Worm (Caenorhabditis elegans) whole organism, L3 larva: ENCODE measurements around the gene plr-1.

Source experiments
- ceh-9 ChIP-seq: sonication (generic microtip); optimal IDR thresholded peaks from 2 replicates; lab custom pipeline; 2018; ENCODE audit warnings: missing biosample characterization, missing genetic modification characterization
- pqm-1 ChIP-seq: fragments of 150-350 bp; optimal IDR thresholded peaks from 2 replicates; lab custom pipeline; 2017; ENCODE audit warnings: missing biosample characterization, missing genetic modification characterization, inconsistent platforms

DNA sequence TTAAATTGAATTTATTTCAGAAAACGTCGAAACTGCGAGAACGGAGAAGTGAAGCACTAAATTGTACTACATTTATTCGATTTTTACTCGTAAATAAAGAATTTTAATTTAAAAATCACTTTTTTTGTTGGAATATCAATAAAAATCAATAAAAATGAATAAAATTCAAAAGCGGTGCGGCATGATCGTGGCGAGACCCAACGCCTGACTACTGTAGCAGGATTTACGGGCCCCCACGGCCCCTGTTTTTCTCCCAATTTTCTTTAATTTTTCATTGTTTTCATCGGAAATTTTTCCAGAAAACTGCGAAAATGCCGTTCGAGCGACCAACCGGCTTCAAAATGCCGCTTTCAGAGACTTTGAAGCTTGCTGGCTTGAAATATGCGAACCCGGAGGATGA lies 52.1 kb downstream of the plr-1 start, which contains the start of gene Y66D12A.19:
- TF ChIP-seq ceh-9 (tag; lab: Kevin White, UChicago) (no peak), pqm-1 (no peak)
